In genomic region chrX:8398177-8399018, dm6 we compare ENCODE assay signal across 5 fruit fly cellular contexts.
A peak's percentile ranks its signal among the peaks of the same experiment; 100 is the strongest.
TF ChIP-seq lines count a peak whose summit lies in the region.

CG10555 (plus strand) TSS chrX:8398940.

- TF ChIP-seq CTCF in whole organism, embryonic (GFP tag; optimal IDR thresholded peaks at IDR 0.05; lab: Kevin White, UChicago) = no peak

TF ChIP-seq in whole organism, adult, 20 proteins besides CTCF, POLR2A, EP300 and RAD21 (continues in another document):
- peak; percentile 63 for TF ChIP-seq CG12768 (GFP tag; optimal IDR thresholded peaks at IDR 0.05; lab: Kevin White, UChicago)
- peak; percentile 98 for TF ChIP-seq bab1 (GFP tag; optimal IDR thresholded peaks at IDR 0.05; lab: Kevin White, UChicago)
- peak; percentile 69 for TF ChIP-seq CG7045 (GFP tag; optimal IDR thresholded peaks at IDR 0.05; lab: Kevin White, UChicago)
- peak; percentile 81 for TF ChIP-seq CG7101 (tag; optimal IDR thresholded peaks at IDR 0.05; lab: Kevin White, UChicago)
- TF ChIP-seq toe (GFP tag; optimal IDR thresholded peaks at IDR 0.05; lab: Kevin White, UChicago) = peak; percentile 88
- TF ChIP-seq Clk (GFP tag; optimal IDR thresholded peaks at IDR 0.05; lab: Kevin White, UChicago) = peak; percentile 72
- no peak for TF ChIP-seq cic (GFP tag; optimal IDR thresholded peaks at IDR 0.05; lab: Kevin White, UChicago)
- peak; percentile 93 for TF ChIP-seq CG1620 (GFP tag; optimal IDR thresholded peaks at IDR 0.05; lab: Kevin White, UChicago)
- TF ChIP-seq Hr96 (GFP tag; optimal IDR thresholded peaks at IDR 0.05; lab: Kevin White, UChicago) = no peak
- peak; percentile 81 for TF ChIP-seq CG14711 (tag; optimal IDR thresholded peaks at IDR 0.05; lab: Kevin White, UChicago)
- TF ChIP-seq cnc (optimal IDR thresholded peaks at IDR 0.05; lab: Kevin White, UChicago) = no peak
- peak; percentile 82 for TF ChIP-seq Mnt (GFP tag; optimal IDR thresholded peaks at IDR 0.05; lab: Kevin White, UChicago)
- TF ChIP-seq ovo (GFP tag; optimal IDR thresholded peaks at IDR 0.05; lab: Kevin White, UChicago) = peak; percentile 88
- TF ChIP-seq CG5204 (GFP tag; optimal IDR thresholded peaks at IDR 0.05; lab: Kevin White, UChicago) = peak; percentile 79
- peak; percentile 85 for TF ChIP-seq tj (GFP tag; optimal IDR thresholded peaks at IDR 0.05; lab: Kevin White, UChicago)
- peak; percentile 82 for TF ChIP-seq pad (GFP tag; optimal IDR thresholded peaks at IDR 0.05; lab: Kevin White, UChicago)
- TF ChIP-seq kay (GFP tag; lab: Kevin White, UChicago; ENCODE audit: borderline replicate concordance) = no peak
- TF ChIP-seq CG11617 (GFP tag; optimal IDR thresholded peaks at IDR 0.05; lab: Kevin White, UChicago) = peak; percentile 93

TF ChIP-seq in whole organism, embryonic, 481 proteins besides CTCF, POLR2A, EP300 and RAD21 (continues in another document):
- TF ChIP-seq Elba2 (GFP tag; optimal IDR thresholded peaks at IDR 0.05; lab: Kevin White, UChicago) (peak; percentile 61), Sox102F (GFP tag; optimal IDR thresholded peaks at IDR 0.05; lab: Kevin White, UChicago) (peak; percentile 90), pfk (GFP tag; optimal IDR thresholded peaks at IDR 0.05; lab: Kevin White, UChicago) (no peak), CG12219 (GFP tag; optimal IDR thresholded peaks at IDR 0.05; lab: Kevin White, UChicago) (peak; percentile 52), CG33557 (GFP tag; optimal IDR thresholded peaks at IDR 0.05; lab: Kevin White, UChicago) (peak; percentile 66), CG11085 (GFP tag; IDR thresholded peaks at IDR 0.05; lab: Robert Waterston, UW) (peak; percentile 80), ranshi (GFP tag; IDR thresholded peaks at IDR 0.05; lab: Robert Waterston, UW) (peak; percentile 84), slp2 (GFP tag; optimal IDR thresholded peaks at IDR 0.05; lab: Kevin White, UChicago) (peak; percentile 79), CG4707 (GFP tag; optimal IDR thresholded peaks at IDR 0.05; lab: Kevin White, UChicago) (no peak), exex (tag; optimal IDR thresholded peaks at IDR 0.05; lab: Kevin White, UChicago) (peak; percentile 36), CG11504 (tag; optimal IDR thresholded peaks at IDR 0.05; lab: Kevin White, UChicago) (peak; percentile 64), Drgx (GFP tag; IDR thresholded peaks at IDR 0.05; lab: Robert Waterston, UW) (peak; percentile 68), CG10979 (tag; optimal IDR thresholded peaks at IDR 0.05; lab: Kevin White, UChicago) (peak; percentile 93), nerfin-2 (GFP tag; IDR thresholded peaks at IDR 0.05; lab: Robert Waterston, UW; ENCODE audit: partially characterized antibody) (peak; percentile 77), gcm (GFP tag; optimal IDR thresholded peaks at IDR 0.05; lab: Kevin White, UChicago) (peak; percentile 4), CG7556 (GFP tag; optimal IDR thresholded peaks at IDR 0.05; lab: Kevin White, UChicago) (peak; percentile 80), CG15073 (GFP tag; optimal IDR thresholded peaks at IDR 0.05; lab: Kevin White, UChicago) (peak; percentile 19), Fer2 (tag; optimal IDR thresholded peaks at IDR 0.05; lab: Kevin White, UChicago) (peak; percentile 70)

TF ChIP-seq in whole organism, prepupa, 60 proteins besides CTCF, POLR2A, EP300 and RAD21 (continues in another document):
- peak; percentile 27 for TF ChIP-seq Lpt (GFP tag; optimal IDR thresholded peaks at IDR 0.05; lab: Kevin White, UChicago)
- peak; percentile 76 for TF ChIP-seq CG4318 (GFP tag; optimal IDR thresholded peaks at IDR 0.05; lab: Kevin White, UChicago)
- TF ChIP-seq eg (GFP tag; IDR thresholded peaks at IDR 0.05; lab: Robert Waterston, UW) = peak; percentile 75
- peak; percentile 89 for TF ChIP-seq lz (GFP tag; optimal IDR thresholded peaks at IDR 0.05; lab: Kevin White, UChicago)
- peak; percentile 86 for TF ChIP-seq pdm3 (GFP tag; optimal IDR thresholded peaks at IDR 0.05; lab: Kevin White, UChicago)
- peak; percentile 81 for TF ChIP-seq Sox15 (GFP tag; optimal IDR thresholded peaks at IDR 0.05; lab: Kevin White, UChicago)
- TF ChIP-seq Hr4 (GFP tag; optimal IDR thresholded peaks at IDR 0.05; lab: Kevin White, UChicago) = peak; percentile 72
- TF ChIP-seq CG3919 (GFP tag; optimal IDR thresholded peaks at IDR 0.05; lab: Kevin White, UChicago) = peak; percentile 66
- peak; percentile 79 for TF ChIP-seq Sox102F (GFP tag; optimal IDR thresholded peaks at IDR 0.05; lab: Kevin White, UChicago)
- peak; percentile 70 for TF ChIP-seq CG6792 (GFP tag; optimal IDR thresholded peaks at IDR 0.05; lab: Kevin White, UChicago)
- TF ChIP-seq CG7368 (GFP tag; optimal IDR thresholded peaks at IDR 0.05; lab: Kevin White, UChicago) = peak; percentile 36
- peak; percentile 86 for TF ChIP-seq topi (GFP tag; optimal IDR thresholded peaks at IDR 0.05; lab: Kevin White, UChicago)
- peak; percentile 40 for TF ChIP-seq Blimp-1 (GFP tag; optimal IDR thresholded peaks at IDR 0.05; lab: Kevin White, UChicago)
- TF ChIP-seq CG8319 (GFP tag; optimal IDR thresholded peaks at IDR 0.05; lab: Kevin White, UChicago) = peak; percentile 52
- TF ChIP-seq CG3032 (tag; optimal IDR thresholded peaks at IDR 0.05; lab: Kevin White, UChicago) = peak; percentile 74
- TF ChIP-seq ss (GFP tag; optimal IDR thresholded peaks at IDR 0.05; lab: Kevin White, UChicago) = peak in 1 of 2 experiments; percentile 50
- TF ChIP-seq CG10669 (GFP tag; optimal IDR thresholded peaks at IDR 0.05; lab: Kevin White, UChicago) = peak; percentile 62
- TF ChIP-seq Sox14 (GFP tag; optimal IDR thresholded peaks at IDR 0.05; lab: Kevin White, UChicago) = peak; percentile 85
- TF ChIP-seq CG34406 (GFP tag; optimal IDR thresholded peaks at IDR 0.05; lab: Kevin White, UChicago) = peak; percentile 61

TF ChIP-seq in whole organism, pupa, 21 proteins besides CTCF, POLR2A, EP300 and RAD21:
- TF ChIP-seq Snoo (tag; optimal IDR thresholded peaks at IDR 0.05; lab: Kevin White, UChicago) (peak; percentile 34), D1 (tag; optimal IDR thresholded peaks at IDR 0.05; lab: Kevin White, UChicago) (no peak), CG9948 (tag; optimal IDR thresholded peaks at IDR 0.05; lab: Kevin White, UChicago) (peak; percentile 45), fd96Ca (GFP tag; IDR thresholded peaks at IDR 0.05; lab: Robert Waterston, UW) (peak; percentile 96), Pif1A (GFP tag; optimal IDR thresholded peaks at IDR 0.05; lab: Kevin White, UChicago) (peak; percentile 50), CG13204 (GFP tag; optimal IDR thresholded peaks at IDR 0.05; lab: Kevin White, UChicago) (no peak), CG17806 (tag; optimal IDR thresholded peaks at IDR 0.05; lab: Kevin White, UChicago) (peak; percentile 53), CG8159 (tag; optimal IDR thresholded peaks at IDR 0.05; lab: Kevin White, UChicago) (peak; percentile 69), Pif1B (GFP tag; optimal IDR thresholded peaks at IDR 0.05; lab: Kevin White, UChicago) (peak; percentile 14), CG12605 (GFP tag; IDR thresholded peaks at IDR 0.05; lab: Robert Waterston, UW) (no peak), CG32121 (GFP tag; IDR thresholded peaks at IDR 0.05; lab: Robert Waterston, UW) (peak; percentile 79), Ets98B (GFP tag; IDR thresholded peaks at IDR 0.05; lab: Robert Waterston, UW) (peak; percentile 72), gl (tag; optimal IDR thresholded peaks at IDR 0.05; lab: Kevin White, UChicago) (no peak), CG10348 (GFP tag; IDR thresholded peaks at IDR 0.05; lab: Robert Waterston, UW) (0 out of 2 replicates have a peak, but pooled peaks have one; percentile 42), CG34367 (tag; optimal IDR thresholded peaks at IDR 0.05; lab: Kevin White, UChicago) (peak; percentile 63), CG15710 (tag; optimal IDR thresholded peaks at IDR 0.05; lab: Kevin White, UChicago) (peak; percentile 78), rn (GFP tag; IDR thresholded peaks at IDR 0.05; lab: Robert Waterston, UW) (peak; percentile 37; the same call in 1 of the 2 replicates), CG4496 (GFP tag; IDR thresholded peaks at IDR 0.05; lab: Robert Waterston, UW) (peak; percentile 85), CG8301 (tag; optimal IDR thresholded peaks at IDR 0.05; lab: Kevin White, UChicago) (peak; percentile 62), EcR (GFP tag; optimal IDR thresholded peaks at IDR 0.05; lab: Kevin White, UChicago) (no peak), CG14655 (GFP tag; optimal IDR thresholded peaks at IDR 0.05; lab: Kevin White, UChicago) (peak; percentile 69)
TF ChIP-seq in whole organism, pupa: peak in this region for 16.

TF ChIP-seq in whole organism, wandering third instar larva, 38 proteins besides CTCF, POLR2A, EP300 and RAD21 (continues in another document):
- TF ChIP-seq Jra (GFP tag; optimal IDR thresholded peaks at IDR 0.05; lab: Kevin White, UChicago) = peak; percentile 76
- peak; percentile 99 for TF ChIP-seq Dif (GFP tag; optimal IDR thresholded peaks at IDR 0.05; lab: Kevin White, UChicago; ENCODE audit: partially characterized antibody)
- TF ChIP-seq pan (optimal IDR thresholded peaks at IDR 0.05; lab: Kevin White, UChicago) = no peak
- peak; percentile 99 for TF ChIP-seq Vsx2 (GFP tag; optimal IDR thresholded peaks at IDR 0.05; lab: Kevin White, UChicago; ENCODE audit: partially characterized antibody)
- TF ChIP-seq GATAd (GFP tag; optimal IDR thresholded peaks at IDR 0.05; lab: Kevin White, UChicago) = peak; percentile 29
- no peak for TF ChIP-seq Dfd (GFP tag; optimal IDR thresholded peaks at IDR 0.05; lab: Kevin White, UChicago)
- peak; percentile 88 for TF ChIP-seq HLH106 (tag; optimal IDR thresholded peaks at IDR 0.05; lab: Kevin White, UChicago)
- TF ChIP-seq woc (GFP tag; optimal IDR thresholded peaks at IDR 0.05; lab: Kevin White, UChicago) = peak; percentile 72
- peak; percentile 95 for TF ChIP-seq sv (GFP tag; optimal IDR thresholded peaks at IDR 0.05; lab: Kevin White, UChicago)
- TF ChIP-seq N (GFP tag; optimal IDR thresholded peaks at IDR 0.05; lab: Kevin White, UChicago) = no peak
- TF ChIP-seq dmrt93B (GFP tag; optimal IDR thresholded peaks at IDR 0.05; lab: Kevin White, UChicago) = peak; percentile 82
- peak; percentile 68 for TF ChIP-seq psq (GFP tag; optimal IDR thresholded peaks at IDR 0.05; lab: Kevin White, UChicago)
- TF ChIP-seq sage (GFP tag; optimal IDR thresholded peaks at IDR 0.05; lab: Kevin White, UChicago) = peak; percentile 7
- TF ChIP-seq fru (GFP tag; optimal IDR thresholded peaks at IDR 0.05; lab: Kevin White, UChicago) = peak; percentile 83
- no peak for TF ChIP-seq Abd-B (GFP tag; optimal IDR thresholded peaks at IDR 0.05; lab: Kevin White, UChicago)
- TF ChIP-seq foxo (GFP tag; optimal IDR thresholded peaks at IDR 0.05; lab: Kevin White, UChicago) = peak; percentile 23 to 79
- TF ChIP-seq Rel (GFP tag; optimal IDR thresholded peaks at IDR 0.05; lab: Kevin White, UChicago) = no peak
- peak; percentile 25 for TF ChIP-seq Rel (tag; optimal IDR thresholded peaks at IDR 0.05; lab: Kevin White, UChicago)
- peak; percentile 52 for TF ChIP-seq OdsH (GFP tag; optimal IDR thresholded peaks at IDR 0.05; lab: Kevin White, UChicago)
- TF ChIP-seq rgr (GFP tag; optimal IDR thresholded peaks at IDR 0.05; lab: Kevin White, UChicago) = peak; percentile 81
- TF ChIP-seq jim (GFP tag; optimal IDR thresholded peaks at IDR 0.05; lab: Kevin White, UChicago) = no peak
- TF ChIP-seq tai (GFP tag; optimal IDR thresholded peaks at IDR 0.05; lab: Kevin White, UChicago) = no peak
- peak; percentile 83 for TF ChIP-seq CG9705 (GFP tag; optimal IDR thresholded peaks at IDR 0.05; lab: Kevin White, UChicago)
- TF ChIP-seq brk (GFP tag; optimal IDR thresholded peaks at IDR 0.05; lab: Kevin White, UChicago) = peak; percentile 45
